Fruit fly (Drosophila melanogaster) whole organism, embryonic: ENCODE measurements around the gene halo.

Source experiments
- Abd-B ChIP-seq: fragments of 200-800 bp; sonication (Bioruptor generic); optimal IDR thresholded peaks from 2 replicates; lab custom pipeline; 2018; ENCODE audit warnings: missing biosample characterization, mild to moderate bottlenecking, missing genetic modification characterization, moderate library complexity
- BtbVII ChIP-seq: fragments of 200-800 bp; sonication (Bioruptor generic); optimal IDR thresholded peaks from 3 replicates; lab custom pipeline; 2017; ENCODE audit warnings: missing biosample characterization, mild to moderate bottlenecking, missing genetic modification characterization
- CG10979 ChIP-seq: fragments of 200-800 bp; sonication (Bioruptor generic); optimal IDR thresholded peaks from 2 replicates; lab custom pipeline; 2018; ENCODE audit warnings: missing biosample characterization, mild to moderate bottlenecking, missing genetic modification characterization, moderate library complexity
- CG11504 ChIP-seq: fragments of 200-800 bp; sonication (Bioruptor generic); optimal IDR thresholded peaks from 3 replicates; lab custom pipeline; 2019; ENCODE audit warnings: missing biosample characterization, mild to moderate bottlenecking, missing genetic modification characterization, moderate library complexity
- CG12155 ChIP-seq: fragments of 200-800 bp; sonication (Bioruptor generic); optimal IDR thresholded peaks from 3 replicates; lab custom pipeline; 2016; ENCODE audit warnings: missing biosample characterization, missing genetic modification characterization
- CG12236 ChIP-seq: fragments of 200-800 bp; sonication (Bioruptor generic); optimal IDR thresholded peaks from 2 replicates; lab custom pipeline; 2016; ENCODE audit warnings: missing biosample characterization, missing genetic modification characterization
- CG15696 ChIP-seq: fragments of 200-800 bp; sonication (Bioruptor generic); optimal IDR thresholded peaks from 2 replicates; lab custom pipeline; 2019; ENCODE audit warnings: missing biosample characterization, mild to moderate bottlenecking, missing genetic modification characterization, moderate library complexity
- CG17359 ChIP-seq: fragments of 200-800 bp; sonication (Bioruptor generic); optimal IDR thresholded peaks from 3 replicates; lab custom pipeline; 2018; ENCODE audit warnings: missing biosample characterization, mild to moderate bottlenecking, missing genetic modification characterization, moderate library complexity
- CG17385 ChIP-seq: fragments of 200-800 bp; sonication (Bioruptor generic); optimal IDR thresholded peaks from 3 replicates; lab custom pipeline; 2018; ENCODE audit warnings: missing biosample characterization, mild to moderate bottlenecking, missing genetic modification characterization
- CG17829 ChIP-seq: fragments of 200-800 bp; optimal IDR thresholded peaks from 2 replicates; lab custom pipeline; 2019; ENCODE audit warnings: missing biosample characterization, mild to moderate bottlenecking, missing genetic modification characterization, moderate library complexity
- CG17912 ChIP-seq: fragments of 200-800 bp; sonication (Bioruptor generic); optimal IDR thresholded peaks from 2 replicates; lab custom pipeline; 2018; ENCODE audit warnings: missing biosample characterization, mild to moderate bottlenecking, missing genetic modification characterization
- CG1792 ChIP-seq: fragments of 200-800 bp; sonication (Bioruptor generic); optimal IDR thresholded peaks from 2 replicates; lab custom pipeline; 2016; ENCODE audit warnings: missing biosample characterization, missing genetic modification characterization
- CG2116 ChIP-seq: fragments of 200-800 bp; sonication (Bioruptor generic); optimal IDR thresholded peaks from 3 replicates; lab custom pipeline; 2018; ENCODE audit warnings: missing biosample characterization, mild to moderate bottlenecking, missing genetic modification characterization
- CG2875 ChIP-seq: fragments of 200-800 bp; sonication (Bioruptor generic); optimal IDR thresholded peaks from 2 replicates; lab custom pipeline; 2017; ENCODE audit warnings: missing biosample characterization, mild to moderate bottlenecking, missing genetic modification characterization, missing genetic modification reagents
- CG31224 ChIP-seq: fragments of 200-800 bp; sonication (Bioruptor generic); IDR thresholded peaks from 2 replicates; pipeline ENCODE4 v1.3.6; 2022; ENCODE audit warnings: missing biosample characterization, missing genetic modification characterization
- CG31388 ChIP-seq: fragments of 200-800 bp; sonication (Bioruptor generic); optimal IDR thresholded peaks from 2 replicates; lab custom pipeline; 2016; ENCODE audit warnings: missing biosample characterization, missing genetic modification characterization
- CG32532 ChIP-seq: fragments of 200-800 bp; sonication (Bioruptor generic); IDR thresholded peaks from 2 replicates; pipeline ENCODE4 v1.3.6; 2022; ENCODE audit warnings: missing biosample characterization, missing genetic modification characterization
- CG34224 ChIP-seq: fragments of 200-800 bp; sonication (Bioruptor generic); IDR thresholded peaks from 3 replicates; pipeline ENCODE4 v1.3.6; 2022; ENCODE audit warnings: missing biosample characterization, missing genetic modification characterization; ENCODE audit not compliant: partially characterized antibody
- CG3726 ChIP-seq: fragments of 200-800 bp; sonication (Bioruptor generic); IDR thresholded peaks from 3 replicates; pipeline ENCODE4, ENCODE4 v1.3.6; 2022; ENCODE audit warnings: missing biosample characterization, missing genetic modification characterization
- CG4404 ChIP-seq: fragments of 200-800 bp; sonication (Bioruptor generic); IDR thresholded peaks from 2 replicates; pipeline ENCODE4 v1.3.6; 2022; ENCODE audit warnings: missing biosample characterization, missing genetic modification characterization
- CG4617 ChIP-seq: fragments of 200-800 bp; sonication (Bioruptor generic); optimal IDR thresholded peaks from 3 replicates; lab custom pipeline; 2016; ENCODE audit warnings: missing biosample characterization, missing genetic modification characterization, borderline replicate concordance
- CG4820 ChIP-seq: fragments of 200-800 bp; sonication (Bioruptor generic); optimal IDR thresholded peaks from 3 replicates; lab custom pipeline; 2016; ENCODE audit warnings: missing biosample characterization, missing genetic modification characterization
- CG8765 ChIP-seq: fragments of 200-800 bp; sonication (Bioruptor generic); IDR thresholded peaks from 2 replicates; pipeline ENCODE4 v1.3.6; 2022; ENCODE audit warnings: missing biosample characterization, missing genetic modification characterization
- CoRest ChIP-seq: fragments of 200-800 bp; sonication (Bioruptor generic); optimal IDR thresholded peaks from 3 replicates; lab custom pipeline; 2018; ENCODE audit warnings: missing biosample characterization, mild to moderate bottlenecking, missing genetic modification characterization, moderate library complexity
- Dek ChIP-seq: fragments of 200-800 bp; sonication (Bioruptor generic); optimal IDR thresholded peaks from 3 replicates; lab custom pipeline; 2019; ENCODE audit warnings: missing biosample characterization, mild to moderate bottlenecking, missing genetic modification characterization, moderate library complexity
- Dll ChIP-seq: fragments of 200-800 bp; sonication (Bioruptor generic); IDR thresholded peaks from 4 replicates; pipeline ENCODE4 v1.3.6; 2022; ENCODE audit warnings: missing biosample characterization, missing genetic modification characterization; ENCODE audit not compliant: partially characterized antibody
- Doc2 ChIP-seq: fragments of 200-800 bp; sonication (Bioruptor generic); IDR thresholded peaks from 2 replicates; pipeline ENCODE4 v1.3.6; 2022; ENCODE audit warnings: missing biosample characterization, missing genetic modification characterization
- Eip74EF ChIP-seq, 2 experiments: fragments of 200-800 bp in 1 of 2; fragments of >200 bp in 1 of 2; sonication (Bioruptor generic) in 1 of 2; optimal IDR thresholded peaks; 2 replicates each; lab custom pipeline; 2017 to 2019; ENCODE audit warnings: missing biosample characterization in 2 of 2, missing genetic modification characterization in 2 of 2, mild to moderate bottlenecking in 1 of 2, moderate library complexity in 1 of 2
- H15 ChIP-seq: fragments of 200-800 bp; sonication (Bioruptor generic); IDR thresholded peaks from 3 replicates; pipeline ENCODE4 v1.3.6; 2022; ENCODE audit warnings: missing biosample characterization, missing genetic modification characterization
- Hr39 ChIP-seq: fragments of >200 bp; optimal IDR thresholded peaks from 2 replicates; lab custom pipeline; 2017
- Lpt ChIP-seq: fragments of >200 bp; optimal IDR thresholded peaks from 2 replicates; lab custom pipeline; 2018; ENCODE audit warnings: missing biosample characterization, missing genetic modification characterization
- Pdp1 ChIP-seq, 2 experiments: fragments of 200-800 bp; sonication (Bioruptor generic); optimal IDR thresholded peaks; 3 replicates each; lab custom pipeline; 2016; ENCODE audit warnings: missing biosample characterization in 2 of 2, missing genetic modification characterization in 2 of 2, mild to moderate bottlenecking in 1 of 2, moderate library complexity in 1 of 2
- Sin3A ChIP-seq: fragments of >200 bp; optimal IDR thresholded peaks from 2 replicates; lab custom pipeline; 2018
- ase ChIP-seq: fragments of 200-800 bp; sonication (Bioruptor generic); IDR thresholded peaks from 3 replicates; pipeline ENCODE4 v1.3.6; 2022; ENCODE audit warnings: missing biosample characterization, missing genetic modification characterization
- ash1 ChIP-seq: fragments of 200-800 bp; sonication (Bioruptor generic); optimal IDR thresholded peaks from 2 replicates; lab custom pipeline; 2018; ENCODE audit warnings: missing biosample characterization, mild to moderate bottlenecking, missing genetic modification characterization
- caup ChIP-seq: fragments of 200-800 bp; sonication (Bioruptor generic); optimal IDR thresholded peaks from 3 replicates; lab custom pipeline; 2017; ENCODE audit warnings: missing biosample characterization, mild to moderate bottlenecking, missing genetic modification characterization, moderate library complexity; ENCODE audit not compliant: severe bottlenecking
- croc ChIP-seq: fragments of 200-800 bp; sonication (Bioruptor generic); conservative IDR thresholded peaks from 3 replicates; pipeline ENCODE4 v1.3.6; 2022; ENCODE audit warnings: missing biosample characterization, missing genetic modification characterization
- danr ChIP-seq: fragments of 200-800 bp; sonication (Bioruptor generic); IDR thresholded peaks from 2 replicates; pipeline ENCODE4 v1.3.6; 2022; ENCODE audit warnings: missing biosample characterization, missing genetic modification characterization
- grn ChIP-seq: fragments of 200-800 bp; sonication (Bioruptor generic); optimal IDR thresholded peaks from 3 replicates; lab custom pipeline; 2017; ENCODE audit warnings: missing biosample characterization, missing genetic modification characterization
- h ChIP-seq: fragments of >200 bp; optimal IDR thresholded peaks from 2 replicates; lab custom pipeline; 2017
- jigr1 ChIP-seq: fragments of 200-800 bp; sonication (Bioruptor generic); IDR thresholded peaks from 3 replicates; pipeline ENCODE4 v1.3.6; 2022; ENCODE audit warnings: missing biosample characterization, missing genetic modification characterization
- ken ChIP-seq: fragments of 200-800 bp; sonication (Bioruptor generic); IDR thresholded peaks from 3 replicates; pipeline ENCODE4 v1.3.6; 2022; ENCODE audit warnings: missing biosample characterization, missing genetic modification characterization
- knrl ChIP-seq: fragments of 200-800 bp; sonication (Bioruptor generic); IDR thresholded peaks from 3 replicates; pipeline ENCODE4 v1.3.6; 2022; ENCODE audit warnings: missing biosample characterization, missing genetic modification characterization; ENCODE audit not compliant: partially characterized antibody
- onecut ChIP-seq: fragments of 200-800 bp; sonication (Bioruptor generic); IDR thresholded peaks from 2 replicates; pipeline ENCODE4 v1.3.6; 2022; ENCODE audit warnings: missing biosample characterization, missing genetic modification characterization
- p53 ChIP-seq: fragments of 200-800 bp; sonication (Bioruptor generic); optimal IDR thresholded peaks from 2 replicates; lab custom pipeline; 2016; ENCODE audit warnings: missing biosample characterization, missing genetic modification characterization
- pb ChIP-seq: fragments of 200-800 bp; sonication (Bioruptor generic); optimal IDR thresholded peaks from 3 replicates; lab custom pipeline; 2016; ENCODE audit warnings: missing biosample characterization, missing genetic modification characterization
- pho ChIP-seq: fragments of 200-800 bp; sonication (Bioruptor generic); optimal IDR thresholded peaks from 2 replicates; lab custom pipeline; 2016; ENCODE audit warnings: missing biosample characterization, missing genetic modification characterization
- ranshi ChIP-seq: fragments of 200-800 bp; sonication (Bioruptor generic); IDR thresholded peaks from 2 replicates; pipeline ENCODE4 v1.3.6; 2022; ENCODE audit warnings: missing biosample characterization, missing genetic modification characterization
- rib ChIP-seq: fragments of 200-800 bp; sonication (Bioruptor generic); IDR thresholded peaks from 2 replicates; pipeline ENCODE4 v1.3.6; 2022; ENCODE audit warnings: missing biosample characterization, missing genetic modification characterization
- sens ChIP-seq: fragments of 200-800 bp; sonication (Bioruptor generic); peaks from one replicate; lab custom pipeline; 2016; ENCODE audit warnings: missing biosample characterization, missing genetic modification characterization
- slou ChIP-seq: fragments of 200-800 bp; sonication (Bioruptor generic); optimal IDR thresholded peaks from 3 replicates; lab custom pipeline; 2016; ENCODE audit warnings: missing biosample characterization, missing genetic modification characterization
- twi ChIP-seq: fragments of 200-800 bp; optimal IDR thresholded peaks from 2 replicates; lab custom pipeline; 2019; ENCODE audit warnings: missing biosample characterization, mild to moderate bottlenecking, missing genetic modification characterization, moderate library complexity
- yki ChIP-seq: fragments of >200 bp; optimal IDR thresholded peaks from 3 replicates; lab custom pipeline; 2018

Gene halo

dm6 chr2L:1491791-1492345 is 26.1 kb downstream of the halo start, which contains the start of gene CG31928 (continued):
- no peak for TF ChIP-seq CG3726
- TF ChIP-seq CG11504: peak; percentile 52
- no peak for TF ChIP-seq CG2875 (GFP tag; lab: Kevin White, UChicago)
- TF ChIP-seq knrl (GFP tag; lab: Robert Waterston, UW): peak; percentile 61; the same call in 2 of the 3 replicates
- no peak for TF ChIP-seq caup
- TF ChIP-seq sens (GFP tag; lab: Kevin White, UChicago): peak; percentile 60
- TF ChIP-seq Dll (GFP tag; lab: Robert Waterston, UW): no peak
- no peak for TF ChIP-seq BtbVII (GFP tag; lab: Kevin White, UChicago)
- no peak for TF ChIP-seq Abd-B (GFP tag; lab: Kevin White, UChicago)
- TF ChIP-seq CG17359 (tag; lab: Kevin White, UChicago): no peak
- no peak for TF ChIP-seq ash1 (GFP tag; lab: Kevin White, UChicago)
- TF ChIP-seq CG17829 (tag; lab: Kevin White, UChicago): no peak
- TF ChIP-seq CG10979 (tag; lab: Kevin White, UChicago): no peak
- no peak for TF ChIP-seq twi
- TF ChIP-seq Hr39 (lab: Kevin White, UChicago): no peak
- TF ChIP-seq CG12236 (GFP tag; lab: Kevin White, UChicago): no peak
- TF ChIP-seq CG15696: peak; percentile 26
- TF ChIP-seq croc (GFP tag; lab: Robert Waterston, UW): no peak
- TF ChIP-seq CG32532 (GFP tag; lab: Robert Waterston, UW): peak; percentile 45; the same call in 1 of the 2 replicates
- TF ChIP-seq grn: no peak
- TF ChIP-seq CoRest (tag; lab: Kevin White, UChicago): peak; percentile 27
- no peak for TF ChIP-seq H15
- no peak for TF ChIP-seq CG4617 (GFP tag; lab: Kevin White, UChicago)
- no peak for TF ChIP-seq CG12155
- no peak for TF ChIP-seq Pdp1 (GFP tag; optimal IDR thresholded peaks at IDR 0.05; lab: Kevin White, UChicago)
- TF ChIP-seq yki (lab: Kevin White, UChicago): peak; percentile 21
- no peak for TF ChIP-seq CG17385 (GFP tag; lab: Kevin White, UChicago)
- TF ChIP-seq Eip74EF (GFP tag; optimal IDR thresholded peaks at IDR 0.05; lab: Kevin White, UChicago): no peak
- TF ChIP-seq CG31388 (GFP tag; lab: Kevin White, UChicago): no peak
- no peak for TF ChIP-seq CG4404 (GFP tag; lab: Robert Waterston, UW)
- no peak for TF ChIP-seq slou (GFP tag; lab: Kevin White, UChicago)
- TF ChIP-seq CG34224: no peak
- no peak for TF ChIP-seq CG8765 (GFP tag; lab: Robert Waterston, UW)
- TF ChIP-seq CG4820: no peak
- TF ChIP-seq onecut (GFP tag; lab: Robert Waterston, UW): no peak
- no peak for TF ChIP-seq ranshi (GFP tag; lab: Robert Waterston, UW)
- TF ChIP-seq ase (GFP tag; lab: Robert Waterston, UW): no peak
- TF ChIP-seq CG17912 (GFP tag; lab: Kevin White, UChicago): no peak
- no peak for TF ChIP-seq rib (GFP tag; lab: Robert Waterston, UW)
- no peak for TF ChIP-seq p53 (GFP tag; lab: Kevin White, UChicago)
- TF ChIP-seq CG31224 (GFP tag; lab: Robert Waterston, UW): no peak
- peak; percentile 17; the same call in 1 of the 3 replicates for TF ChIP-seq ken (GFP tag; lab: Robert Waterston, UW)
- TF ChIP-seq Doc2: no peak
- no peak for TF ChIP-seq jigr1
- TF ChIP-seq danr (GFP tag; lab: Robert Waterston, UW): no peak
- peak; percentile 5 for TF ChIP-seq Dek (tag; lab: Kevin White, UChicago)
- no peak for TF ChIP-seq Lpt (GFP tag; lab: Kevin White, UChicago)
- no peak for TF ChIP-seq Sin3A
- TF ChIP-seq pb (GFP tag; lab: Kevin White, UChicago): no peak
- no peak for TF ChIP-seq pho (GFP tag; lab: Kevin White, UChicago)
- no peak for TF ChIP-seq CG1792 (GFP tag; lab: Kevin White, UChicago)
- no peak for TF ChIP-seq h (lab: Kevin White, UChicago)
- peak; percentile 9 for TF ChIP-seq CG2116 (GFP tag; lab: Kevin White, UChicago)
